Fruit fly (Drosophila melanogaster) whole organism, embryonic: Measurements from ENCODE around the gene CG42811.

Source experiments
- Antp ChIP-seq: fragments of 200-800 bp; sonication (Bioruptor generic); optimal IDR thresholded peaks from 3 replicates; lab custom pipeline; 2016; ENCODE audit warnings: missing biosample characterization, missing genetic modification characterization
- CG10209 ChIP-seq: fragments of 200-800 bp; sonication (Bioruptor generic); optimal IDR thresholded peaks from 3 replicates; lab custom pipeline; 2017; ENCODE audit warnings: missing biosample characterization, mild to moderate bottlenecking, missing genetic modification characterization, missing genetic modification reagents
- CG11085 ChIP-seq: fragments of 200-800 bp; sonication (Bioruptor generic); IDR thresholded peaks from 2 replicates; pipeline ENCODE4 v1.3.6; 2022; ENCODE audit warnings: missing biosample characterization, missing genetic modification characterization
- CG15073 ChIP-seq: fragments of 200-800 bp; sonication (Bioruptor generic); optimal IDR thresholded peaks from 2 replicates; lab custom pipeline; 2016; ENCODE audit warnings: missing biosample characterization, missing genetic modification characterization
- CG1603 ChIP-seq: fragments of 200-800 bp; sonication (Bioruptor generic); optimal IDR thresholded peaks from 2 replicates; lab custom pipeline; 2019; ENCODE audit warnings: missing biosample characterization, mild to moderate bottlenecking, missing genetic modification characterization, moderate library complexity
- CG17359 ChIP-seq: fragments of 200-800 bp; sonication (Bioruptor generic); optimal IDR thresholded peaks from 3 replicates; lab custom pipeline; 2018; ENCODE audit warnings: missing biosample characterization, mild to moderate bottlenecking, missing genetic modification characterization, moderate library complexity
- CG1792 ChIP-seq: fragments of 200-800 bp; sonication (Bioruptor generic); optimal IDR thresholded peaks from 2 replicates; lab custom pipeline; 2016; ENCODE audit warnings: missing biosample characterization, missing genetic modification characterization
- CG18476 ChIP-seq: fragments of 200-800 bp; sonication (Bioruptor generic); optimal IDR thresholded peaks from 2 replicates; lab custom pipeline; 2016; ENCODE audit warnings: missing biosample characterization, mild to moderate bottlenecking, missing genetic modification characterization
- CG2199 ChIP-seq: fragments of 200-800 bp; sonication (Bioruptor generic); IDR thresholded peaks from 3 replicates; pipeline ENCODE4 v1.3.6; 2022; ENCODE audit warnings: missing biosample characterization, missing genetic modification characterization
- CG33213 ChIP-seq: fragments of 200-800 bp; sonication (Bioruptor generic); optimal IDR thresholded peaks from 3 replicates; lab custom pipeline; 2016; ENCODE audit warnings: missing biosample characterization, missing genetic modification characterization
- CG3995 ChIP-seq: fragments of 200-800 bp; sonication (Bioruptor generic); optimal IDR thresholded peaks from 3 replicates; lab custom pipeline; 2016; ENCODE audit warnings: missing biosample characterization, missing genetic modification characterization
- CG42726 ChIP-seq: fragments of 200-800 bp; sonication (Bioruptor generic); IDR thresholded peaks from 2 replicates; pipeline ENCODE4 v1.3.6; 2022; ENCODE audit warnings: missing biosample characterization, missing genetic modification characterization; ENCODE audit not compliant: partially characterized antibody
- CG4328 ChIP-seq: fragments of 200-800 bp; sonication (Bioruptor generic); optimal IDR thresholded peaks from 3 replicates; lab custom pipeline; 2017; ENCODE audit warnings: missing biosample characterization, missing genetic modification reagents, missing genetic modification characterization
- CG4404 ChIP-seq: fragments of 200-800 bp; sonication (Bioruptor generic); IDR thresholded peaks from 2 replicates; pipeline ENCODE4 v1.3.6; 2022; ENCODE audit warnings: missing biosample characterization, missing genetic modification characterization
- CG6683 ChIP-seq: fragments of 200-800 bp; sonication (Bioruptor generic); optimal IDR thresholded peaks from 2 replicates; lab custom pipeline; 2017; ENCODE audit warnings: missing biosample characterization, mild to moderate bottlenecking, missing genetic modification characterization, missing genetic modification reagents
- CG8290 ChIP-seq, 3 experiments: fragments of 200-800 bp; sonication (Bioruptor generic); optimal IDR thresholded peaks; 2 replicates each; lab custom pipeline; 2016 to 2019; ENCODE audit warnings: missing biosample characterization in 3 of 3, missing genetic modification characterization in 3 of 3, mild to moderate bottlenecking in 2 of 3, moderate library complexity in 1 of 3
- CG8388 ChIP-seq: fragments of 200-800 bp; sonication (Bioruptor generic); optimal IDR thresholded peaks from 2 replicates; lab custom pipeline; 2019; ENCODE audit warnings: missing biosample characterization, mild to moderate bottlenecking, missing genetic modification characterization, moderate library complexity
- CG9437 ChIP-seq: fragments of 200-800 bp; sonication (Bioruptor generic); optimal IDR thresholded peaks from 2 replicates; lab custom pipeline; 2018; ENCODE audit warnings: missing biosample characterization, mild to moderate bottlenecking, missing genetic modification characterization
- CTCF ChIP-seq: fragments of 200-800 bp; sonication (Bioruptor generic); optimal IDR thresholded peaks from 2 replicates; lab custom pipeline; 2017; ENCODE audit warnings: missing biosample characterization, mild to moderate bottlenecking, missing genetic modification characterization, moderate library complexity
- Doc2 ChIP-seq: fragments of 200-800 bp; sonication (Bioruptor generic); IDR thresholded peaks from 2 replicates; pipeline ENCODE4 v1.3.6; 2022; ENCODE audit warnings: missing biosample characterization, missing genetic modification characterization
- ERR ChIP-seq: fragments of 200-800 bp; sonication (Bioruptor generic); optimal IDR thresholded peaks from 2 replicates; lab custom pipeline; 2016; ENCODE audit warnings: missing biosample characterization, missing genetic modification characterization
- Fer1 ChIP-seq: fragments of 200-800 bp; sonication (Bioruptor generic); optimal IDR thresholded peaks from 2 replicates; lab custom pipeline; 2017; ENCODE audit warnings: missing biosample characterization, mild to moderate bottlenecking, missing genetic modification characterization
- Hey ChIP-seq: fragments of 200-800 bp; sonication (Bioruptor generic); optimal IDR thresholded peaks from 3 replicates; lab custom pipeline; 2018; ENCODE audit warnings: missing biosample characterization, mild to moderate bottlenecking, missing genetic modification characterization
- Lhr ChIP-seq: fragments of 200-800 bp; sonication (Bioruptor generic); optimal IDR thresholded peaks from 3 replicates; lab custom pipeline; 2017; ENCODE audit warnings: mild to moderate bottlenecking, missing biosample characterization, missing genetic modification reagents, missing genetic modification characterization
- Mad ChIP-seq: fragments of 200-800 bp; sonication (Bioruptor generic); optimal IDR thresholded peaks from 2 replicates; lab custom pipeline; 2016; ENCODE audit warnings: missing biosample characterization, missing genetic modification characterization
- Opbp ChIP-seq: fragments of 200-800 bp; sonication (Bioruptor generic); IDR thresholded peaks from 3 replicates; pipeline ENCODE4 v1.3.6; 2022; ENCODE audit warnings: missing biosample characterization, missing genetic modification characterization; ENCODE audit not compliant: partially characterized antibody
- Ravus ChIP-seq: fragments of 200-800 bp; sonication (Bioruptor generic); IDR thresholded peaks from 2 replicates; pipeline ENCODE4 v1.3.6; 2022; ENCODE audit warnings: missing biosample characterization, missing genetic modification characterization
- Rfx ChIP-seq: fragments of 200-800 bp; sonication (Bioruptor generic); IDR thresholded peaks from 2 replicates; pipeline ENCODE4 v1.3.6; 2022; ENCODE audit warnings: missing biosample characterization, missing genetic modification characterization
- Sin3A ChIP-seq: fragments of >200 bp; optimal IDR thresholded peaks from 2 replicates; lab custom pipeline; 2018
- Sox100B ChIP-seq: fragments of 200-800 bp; sonication (Bioruptor generic); optimal IDR thresholded peaks from 3 replicates; lab custom pipeline; 2018; ENCODE audit warnings: missing biosample characterization, mild to moderate bottlenecking, missing genetic modification characterization
- Stat92E ChIP-seq, 3 experiments: fragments of >200 bp in 2 of 3; fragments of 200-800 bp in 1 of 3; sonication (Bioruptor generic) in 1 of 3; optimal IDR thresholded peaks; 2 replicates each; lab custom pipeline; 2017 to 2019; ENCODE audit warnings: missing biosample characterization in 3 of 3, missing genetic modification characterization in 3 of 3, mild to moderate bottlenecking in 1 of 3, moderate library complexity in 1 of 3
- ac ChIP-seq: fragments of 200-800 bp; sonication (Bioruptor generic); optimal IDR thresholded peaks from 3 replicates; lab custom pipeline; 2017; ENCODE audit warnings: missing biosample characterization, mild to moderate bottlenecking, missing genetic modification characterization
- ash1 ChIP-seq: fragments of 200-800 bp; sonication (Bioruptor generic); optimal IDR thresholded peaks from 2 replicates; lab custom pipeline; 2018; ENCODE audit warnings: missing biosample characterization, mild to moderate bottlenecking, missing genetic modification characterization
- ci ChIP-seq: fragments of 200-800 bp; sonication (Bioruptor generic); IDR thresholded peaks from 3 replicates; pipeline ENCODE4 v1.3.6; 2022; ENCODE audit warnings: missing biosample characterization, missing genetic modification characterization
- dan ChIP-seq: fragments of 200-800 bp; sonication (Bioruptor generic); IDR thresholded peaks from 2 replicates; pipeline ENCODE4 v1.3.6; 2022; ENCODE audit warnings: missing biosample characterization, missing genetic modification characterization
- danr ChIP-seq: fragments of 200-800 bp; sonication (Bioruptor generic); IDR thresholded peaks from 2 replicates; pipeline ENCODE4 v1.3.6; 2022; ENCODE audit warnings: missing biosample characterization, missing genetic modification characterization
- dysf ChIP-seq: fragments of 200-800 bp; sonication (Bioruptor generic); IDR thresholded peaks from 3 replicates; pipeline ENCODE4 v1.3.6; 2022; ENCODE audit warnings: missing biosample characterization, missing genetic modification characterization
- fru ChIP-seq: fragments of >200 bp; optimal IDR thresholded peaks from 2 replicates; lab custom pipeline; 2017
- ftz-f1 ChIP-seq: fragments of 200-800 bp; sonication (Bioruptor generic); optimal IDR thresholded peaks from 2 replicates; lab custom pipeline; 2016; ENCODE audit warnings: missing biosample characterization, missing genetic modification characterization
- ind ChIP-seq: fragments of 200-800 bp; sonication (Bioruptor generic); optimal IDR thresholded peaks from 3 replicates; lab custom pipeline; 2016; ENCODE audit warnings: missing biosample characterization, missing genetic modification characterization
- nerfin-1 ChIP-seq: fragments of 200-800 bp; sonication (Bioruptor generic); optimal IDR thresholded peaks from 3 replicates; lab custom pipeline; 2019; ENCODE audit warnings: missing biosample characterization, mild to moderate bottlenecking, missing genetic modification characterization, moderate library complexity
- p53 ChIP-seq: fragments of 200-800 bp; sonication (Bioruptor generic); optimal IDR thresholded peaks from 2 replicates; lab custom pipeline; 2016; ENCODE audit warnings: missing biosample characterization, missing genetic modification characterization
- pho ChIP-seq: fragments of 200-800 bp; sonication (Bioruptor generic); optimal IDR thresholded peaks from 2 replicates; lab custom pipeline; 2016; ENCODE audit warnings: missing biosample characterization, missing genetic modification characterization
- phol ChIP-seq: fragments of 200-800 bp; sonication (Bioruptor generic); optimal IDR thresholded peaks from 3 replicates; lab custom pipeline; 2018; ENCODE audit warnings: missing biosample characterization, mild to moderate bottlenecking, missing genetic modification characterization, moderate library complexity
- row ChIP-seq: fragments of 200-800 bp; sonication (Bioruptor generic); IDR thresholded peaks from 3 replicates; pipeline ENCODE4 v1.3.6; 2022; ENCODE audit warnings: missing biosample characterization, missing genetic modification characterization
- scrt ChIP-seq: fragments of 200-800 bp; sonication (Bioruptor generic); optimal IDR thresholded peaks from 2 replicates; lab custom pipeline; 2018; ENCODE audit warnings: missing biosample characterization, mild to moderate bottlenecking, missing genetic modification characterization, moderate library complexity
- sug ChIP-seq: fragments of 200-800 bp; optimal IDR thresholded peaks from 2 replicates; lab custom pipeline; 2019; ENCODE audit warnings: missing biosample characterization, mild to moderate bottlenecking, missing genetic modification characterization, moderate library complexity
- usp ChIP-seq: fragments of >200 bp; optimal IDR thresholded peaks from 2 replicates; lab custom pipeline; 2017; ENCODE audit warnings: missing biosample characterization, missing genetic modification characterization
- wek ChIP-seq: fragments of 200-800 bp; sonication (Bioruptor generic); optimal IDR thresholded peaks from 3 replicates; lab custom pipeline; 2018; ENCODE audit warnings: missing biosample characterization, mild to moderate bottlenecking, missing genetic modification characterization, moderate library complexity
- zen ChIP-seq: fragments of 200-800 bp; sonication (Bioruptor generic); optimal IDR thresholded peaks from 3 replicates; lab custom pipeline; 2018; ENCODE audit warnings: missing biosample characterization, mild to moderate bottlenecking, missing genetic modification characterization, moderate library complexity

CG42811 gene

dm6 chr3R:24362838-24363237, 4.2 kb downstream of the CG42811 start, which contains the start of gene CG33340:
CG33340 (plus strand) TSS chr3R:24363138.
- TF ChIP-seq dan (GFP tag; lab: Robert Waterston, UW), result no peak
- TF ChIP-seq Stat92E (GFP tag; optimal IDR thresholded peaks at IDR 0.05; lab: Kevin White, UChicago), result no peak
- TF ChIP-seq Ravus (GFP tag; lab: Robert Waterston, UW), result no peak
- no peak for TF ChIP-seq CG17359 (tag; lab: Kevin White, UChicago)
- no peak for TF ChIP-seq ERR (GFP tag; lab: Kevin White, UChicago)
- no peak for TF ChIP-seq danr (GFP tag; lab: Robert Waterston, UW)
- no peak for TF ChIP-seq CG4404 (GFP tag; lab: Robert Waterston, UW)
- TF ChIP-seq CG9437, result no peak
- no peak for TF ChIP-seq wek (GFP tag; lab: Kevin White, UChicago)
- no peak for TF ChIP-seq CG8388 (GFP tag; lab: Kevin White, UChicago)
- no peak for TF ChIP-seq CG15073 (GFP tag; lab: Kevin White, UChicago)
- no peak for TF ChIP-seq ac (GFP tag; lab: Kevin White, UChicago)
- no peak for TF ChIP-seq sug (tag; lab: Kevin White, UChicago)

- TF ChIP-seq fru (lab: Kevin White, UChicago), result no peak
- no peak for TF ChIP-seq Rfx
- TF ChIP-seq CG1603 (tag; lab: Kevin White, UChicago), result no peak
- no peak for TF ChIP-seq Sox100B (GFP tag; lab: Kevin White, UChicago)
- TF ChIP-seq CG8290 (GFP tag; optimal IDR thresholded peaks at IDR 0.05; lab: Kevin White, UChicago), result no peak
- no peak for TF ChIP-seq CG8290 (tag; optimal IDR thresholded peaks at IDR 0.05; lab: Kevin White, UChicago)
- TF ChIP-seq CG6683, result no peak
- no peak for TF ChIP-seq usp (GFP tag; lab: Kevin White, UChicago)
- no peak for TF ChIP-seq CG1792 (GFP tag; lab: Kevin White, UChicago)
- no peak for TF ChIP-seq Hey (tag; lab: Kevin White, UChicago)
- no peak for TF ChIP-seq Fer1 (GFP tag; lab: Kevin White, UChicago)
- no peak for TF ChIP-seq CG4328 (GFP tag; lab: Kevin White, UChicago)
- TF ChIP-seq CG10209 (GFP tag; lab: Kevin White, UChicago), result no peak
- no peak for TF ChIP-seq Antp (GFP tag; lab: Kevin White, UChicago)
- no peak for TF ChIP-seq Sin3A (lab: Kevin White, UChicago)
- TF ChIP-seq CG11085 (GFP tag; lab: Robert Waterston, UW), result no peak
- TF ChIP-seq CG2199, result no peak
These were observed 5.4 kb downstream of the CG42811 start, which contains the start of the genes CG5762 and CG33339 for dm6 chr3R:24361583-24361982. CG5762 (minus strand) TSS chr3R:24361683. CG33339 (plus strand) TSS chr3R:24361847.

- TF ChIP-seq phol (peak; percentile 47), Opbp (peak; percentile 34; the same call in 1 of the 3 replicates), CG18476 (GFP tag; lab: Kevin White, UChicago) (no peak), pho (GFP tag; lab: Kevin White, UChicago) (peak; percentile 6), CG3995 (peak; percentile 71), CG42726 (no peak), Mad (GFP tag; lab: Kevin White, UChicago) (no peak), ind (no peak), CTCF (GFP tag; lab: Kevin White, UChicago) (peak; percentile 62), Doc2 (GFP tag; lab: Robert Waterston, UW) (no peak), Hey (tag; lab: Kevin White, UChicago) (no peak), scrt (GFP tag; lab: Kevin White, UChicago) (no peak), Lhr (GFP tag; lab: Kevin White, UChicago) (peak; percentile 84), row (GFP tag; lab: Robert Waterston, UW) (no peak), p53 (GFP tag; lab: Kevin White, UChicago) (no peak), ci (GFP tag; lab: Robert Waterston, UW) (peak; percentile 33; the same call in 1 of the 3 replicates), CG33213 (GFP tag; lab: Kevin White, UChicago) (peak; percentile 66), dysf (GFP tag; lab: Robert Waterston, UW) (0 out of 3 replicates have a peak, but pooled peaks have one; percentile 6), ash1 (GFP tag; lab: Kevin White, UChicago) (no peak), usp (GFP tag; lab: Kevin White, UChicago) (no peak), zen (tag; lab: Kevin White, UChicago) (peak; percentile 71), nerfin-1 (tag; lab: Kevin White, UChicago) (no peak), ftz-f1 (GFP tag; lab: Kevin White, UChicago) (no peak)
These were observed 7.1 kb downstream of the CG42811 start, which contains the start of gene CG18528 for dm6 chr3R:24359957-24360356. CG18528 (minus strand) TSS chr3R:24360144.
